Worm (Caenorhabditis elegans) whole organism, early embryonic: Measurements from ENCODE around the gene inf-1.
A peak's percentile ranks its signal among the peaks of the same experiment; 100 is the strongest.

ENCODE experiments used
- B0310.2 ChIP-seq: sonication (generic microtip); optimal IDR thresholded peaks from 2 replicates; lab custom pipeline; 2016; ENCODE audit warnings: mild to moderate bottlenecking, missing genetic modification characterization, missing compliant biosample characterization
- F13C5.2 ChIP-seq: sonication (generic microtip); optimal IDR thresholded peaks from 2 replicates; lab custom pipeline; 2017; ENCODE audit warnings: mild to moderate bottlenecking, missing genetic modification characterization, inconsistent platforms, missing compliant biosample characterization
- aly-1 ChIP-seq: sonication (generic microtip); optimal IDR thresholded peaks from 2 replicates; lab custom pipeline; 2016; ENCODE audit warnings: missing genetic modification characterization, missing compliant biosample characterization
- ama-1 ChIP-seq: fragments of 150-350 bp; optimal IDR thresholded peaks from 2 replicates; lab custom pipeline; 2014
- ceh-13 ChIP-seq: fragments of 200-800 bp; sonication (Bioruptor generic); optimal IDR thresholded peaks from 2 replicates; lab custom pipeline; 2018; ENCODE audit warnings: mild to moderate bottlenecking, missing genetic modification characterization, missing compliant biosample characterization
- ceh-36 ChIP-seq: sonication (generic microtip); optimal IDR thresholded peaks from 2 replicates; lab custom pipeline; 2016; ENCODE audit warnings: missing genetic modification characterization, inconsistent platforms, missing compliant biosample characterization
- ets-7 ChIP-seq: sonication (generic microtip); optimal IDR thresholded peaks from 2 replicates; lab custom pipeline; 2016; ENCODE audit warnings: missing genotype, missing genetic modification characterization, missing compliant biosample characterization
- flt-1 ChIP-seq: fragments of 200-800 bp; sonication (Bioruptor generic); IDR thresholded peaks from 2 replicates; pipeline ENCODE4 v1.3.6; 2022; ENCODE audit warnings: missing genetic modification characterization, missing compliant biosample characterization
- hmbx-1 ChIP-seq: sonication (generic microtip); optimal IDR thresholded peaks from 2 replicates; lab custom pipeline; 2016; ENCODE audit warnings: mild to moderate bottlenecking, missing genetic modification characterization, missing compliant biosample characterization
- hmg-4 ChIP-seq: fragments of 200-800 bp; sonication (Bioruptor generic); optimal IDR thresholded peaks from 2 replicates; lab custom pipeline; 2018; ENCODE audit warnings: mild to moderate bottlenecking, missing genetic modification characterization, missing compliant biosample characterization
- hnd-1 ChIP-seq: sonication (generic microtip); optimal IDR thresholded peaks from 2 replicates; lab custom pipeline; 2016; ENCODE audit warnings: missing genetic modification characterization, missing compliant biosample characterization
- pes-1 ChIP-seq: fragments of 200-800 bp; sonication (Bioruptor generic); IDR thresholded peaks from 2 replicates; pipeline ENCODE4 v1.3.6; 2022; ENCODE audit warnings: missing genetic modification reagents, missing genetic modification characterization, missing compliant biosample characterization
- scrt-1 ChIP-seq: fragments of 200-800 bp; sonication (Bioruptor generic); IDR thresholded peaks from 2 replicates; pipeline ENCODE4 v1.3.6; 2022; ENCODE audit warnings: missing genetic modification characterization, missing compliant biosample characterization
- sea-1 ChIP-seq: fragments of 200-800 bp; sonication (Bioruptor generic); conservative IDR thresholded peaks from 2 replicates; pipeline ENCODE4 v1.3.6; 2022; ENCODE audit warnings: missing genetic modification characterization, missing compliant biosample characterization
- tbx-11 ChIP-seq: fragments of 200-800 bp; sonication (Bioruptor generic); IDR thresholded peaks from 2 replicates; pipeline ENCODE4 v1.3.6; 2022; ENCODE audit warnings: missing genetic modification characterization, missing compliant biosample characterization
- tbx-37 ChIP-seq: fragments of 200-800 bp; sonication (Bioruptor generic); conservative IDR thresholded peaks from 2 replicates; pipeline ENCODE4 v1.3.6; 2022; ENCODE audit warnings: missing genetic modification reagents, missing genetic modification characterization, missing compliant biosample characterization
- tra-4 ChIP-seq: sonication (generic microtip); optimal IDR thresholded peaks from 2 replicates; lab custom pipeline; 2017; ENCODE audit warnings: missing genetic modification characterization, missing compliant biosample characterization

Gene inf-1

DNA sequence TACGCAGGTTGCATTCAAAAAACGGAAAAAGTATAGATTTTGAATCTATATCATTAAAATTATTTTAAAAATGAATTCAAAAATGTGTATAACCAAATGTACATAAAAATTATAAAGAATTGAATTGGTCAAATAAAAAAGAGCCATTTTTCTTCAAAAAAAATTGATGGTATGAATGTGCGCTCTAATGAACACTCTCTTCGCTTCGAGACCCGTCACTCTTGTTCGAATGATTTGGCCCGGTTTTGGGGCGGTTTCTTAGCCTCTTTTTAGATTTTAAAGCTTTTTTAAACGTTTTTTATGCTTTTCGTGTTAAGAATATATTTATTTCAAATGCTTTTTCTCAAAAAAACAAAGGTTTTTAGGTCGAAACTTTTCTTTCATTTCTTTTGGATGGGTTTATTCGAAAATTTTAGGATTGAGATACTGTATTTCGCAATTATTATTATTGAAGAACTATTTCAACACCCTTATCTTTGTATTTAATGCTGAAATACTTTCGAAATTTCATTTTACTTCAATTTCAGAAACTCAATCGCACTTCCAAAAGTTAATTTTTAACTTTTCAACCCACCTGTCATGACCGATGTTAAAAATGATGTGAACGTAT is at the start of gene inf-1:
Gene inf-1 (plus strand): TSS at position 577 of the 610 bp plus-strand sequence.
- TF ChIP-seq pes-1 (GFP tag; lab: Robert Waterston, UW) (no peak), ceh-13 (GFP tag; lab: Kevin White, UChicago) (no peak), tbx-37 (GFP tag; lab: Robert Waterston, UW) (no peak), hmbx-1 (tag; lab: Kevin White, UChicago) (no peak), F13C5.2 (tag; lab: Kevin White, UChicago) (no peak)

DNA sequence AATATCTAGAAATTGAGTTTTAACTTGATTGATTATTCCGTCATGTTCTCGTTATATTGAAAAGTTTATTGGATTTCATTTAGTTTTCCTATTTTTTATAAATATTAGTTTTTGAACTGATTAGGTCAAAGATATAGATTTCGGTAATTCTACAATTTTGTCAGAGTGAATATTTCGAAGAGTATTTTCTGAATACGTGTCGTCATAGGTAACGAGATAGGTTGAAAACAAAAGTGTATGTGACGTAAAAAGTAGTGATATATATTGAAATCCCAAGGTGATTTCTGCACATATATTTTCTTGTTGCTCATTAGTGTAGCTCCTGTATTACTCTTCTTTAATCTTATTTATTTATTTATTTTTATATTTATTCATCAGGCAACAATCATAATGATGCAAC is 49.1 kb upstream of the inf-1 start, which contains the start of gene K04C2.7:
Gene K04C2.7 (plus strand): TSS at position 301 of the 400 bp plus-strand sequence.
- TF ChIP-seq F13C5.2 (tag; lab: Kevin White, UChicago) (no peak), ets-7 (tag; lab: Kevin White, UChicago) (no peak), hnd-1 (tag; lab: Kevin White, UChicago) (no peak), scrt-1 (GFP tag; lab: Robert Waterston, UW) (no peak), ama-1 (lab: Kevin White, UChicago) (no peak), tbx-37 (GFP tag; lab: Robert Waterston, UW) (no peak), sea-1 (GFP tag; lab: Robert Waterston, UW) (no peak), hmbx-1 (tag; lab: Kevin White, UChicago) (no peak), flt-1 (no peak), pes-1 (GFP tag; lab: Robert Waterston, UW) (no peak), ceh-36 (tag; lab: Kevin White, UChicago) (no peak), hmg-4 (no peak), aly-1 (tag; lab: Kevin White, UChicago) (no peak), tbx-11 (GFP tag; lab: Robert Waterston, UW) (no peak), B0310.2 (tag; lab: Kevin White, UChicago) (no peak), tra-4 (tag; lab: Kevin White, UChicago) (no peak), ceh-13 (GFP tag; lab: Kevin White, UChicago) (no peak)

DNA sequence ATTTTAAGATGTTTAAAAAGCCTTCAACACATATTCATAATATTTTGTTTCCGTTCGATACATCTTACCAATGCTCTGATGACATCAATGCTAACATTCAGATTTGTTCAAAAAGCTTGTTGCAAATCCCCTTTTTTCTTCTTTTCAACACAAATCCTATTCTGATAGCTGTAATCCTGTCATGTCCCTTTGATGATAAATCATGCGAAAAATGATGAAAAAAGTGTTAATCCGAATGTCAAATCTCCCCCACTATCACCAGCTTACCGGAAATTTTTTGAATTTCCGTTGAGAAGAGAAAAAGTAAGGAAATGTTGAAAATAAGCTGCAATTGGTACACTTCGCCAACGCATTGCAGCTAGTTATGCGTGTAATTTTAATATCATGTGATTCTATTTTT is 48.2 kb upstream of the inf-1 start:
- TF ChIP-seq B0310.2 (tag; lab: Kevin White, UChicago) (no peak), tbx-11 (GFP tag; lab: Robert Waterston, UW) (no peak), flt-1 (no peak), aly-1 (tag; lab: Kevin White, UChicago) (no peak), hmbx-1 (tag; lab: Kevin White, UChicago) (no peak), sea-1 (GFP tag; lab: Robert Waterston, UW) (no peak), ama-1 (lab: Kevin White, UChicago) (no peak), ceh-13 (GFP tag; lab: Kevin White, UChicago) (no peak), ets-7 (tag; lab: Kevin White, UChicago) (no peak), ceh-36 (tag; lab: Kevin White, UChicago) (no peak), tbx-37 (GFP tag; lab: Robert Waterston, UW) (no peak), F13C5.2 (tag; lab: Kevin White, UChicago) (no peak), scrt-1 (GFP tag; lab: Robert Waterston, UW) (no peak), tra-4 (tag; lab: Kevin White, UChicago) (no peak), hnd-1 (tag; lab: Kevin White, UChicago) (no peak), hmg-4 (no peak), pes-1 (GFP tag; lab: Robert Waterston, UW) (no peak)

DNA sequence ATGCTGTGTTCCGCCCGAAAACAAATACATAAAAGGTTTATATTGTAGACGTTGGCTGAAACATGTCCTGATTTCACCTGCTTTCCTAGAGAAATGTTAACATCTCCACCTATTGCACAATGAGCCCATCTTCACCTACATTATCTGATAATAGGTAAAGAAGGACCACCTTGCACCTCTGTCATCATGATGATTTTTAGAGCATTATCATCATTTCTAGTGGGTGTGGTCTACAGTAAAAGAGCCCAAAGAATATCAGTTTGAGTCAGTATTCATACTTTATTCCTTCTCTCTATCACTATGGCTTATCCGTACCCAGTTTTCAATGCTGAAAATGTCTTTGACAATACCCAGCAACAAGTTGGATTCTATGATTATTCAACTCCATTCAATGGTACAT is 45.7 kb upstream of the inf-1 start, which contains the start of gene med-2:
Gene med-2 (plus strand): TSS at position 301 of the 400 bp plus-strand sequence.
- TF ChIP-seq pes-1 (GFP tag; lab: Robert Waterston, UW): no peak
- TF ChIP-seq tbx-11 (GFP tag; lab: Robert Waterston, UW): no peak
- no peak for TF ChIP-seq flt-1
- TF ChIP-seq ceh-36 (tag; lab: Kevin White, UChicago): no peak
- no peak for TF ChIP-seq tra-4 (tag; lab: Kevin White, UChicago)

DNA sequence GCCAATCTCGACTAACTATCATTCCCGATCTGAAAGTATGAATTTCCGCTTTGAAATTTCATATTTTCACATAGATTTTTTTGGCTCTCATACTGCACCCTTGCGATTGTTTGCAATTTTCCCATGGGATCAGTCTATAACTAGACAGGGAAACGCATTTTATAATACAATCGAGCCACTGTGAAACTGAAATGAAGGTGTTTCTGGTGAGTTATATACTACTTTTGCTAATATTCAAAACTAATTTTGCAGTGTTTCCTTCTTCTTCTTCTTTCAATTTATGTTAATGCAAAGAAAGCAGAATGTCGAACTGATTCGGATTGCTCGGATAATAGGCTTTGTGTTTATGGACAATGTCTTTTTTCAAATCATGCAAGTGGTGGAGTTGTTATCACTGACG is 44.0 kb upstream of the inf-1 start:
- TF ChIP-seq tra-4 (tag; lab: Kevin White, UChicago) (no peak), ceh-13 (GFP tag; lab: Kevin White, UChicago) (no peak), ets-7 (tag; lab: Kevin White, UChicago) (no peak), flt-1 (no peak), B0310.2 (tag; lab: Kevin White, UChicago) (no peak)

DNA sequence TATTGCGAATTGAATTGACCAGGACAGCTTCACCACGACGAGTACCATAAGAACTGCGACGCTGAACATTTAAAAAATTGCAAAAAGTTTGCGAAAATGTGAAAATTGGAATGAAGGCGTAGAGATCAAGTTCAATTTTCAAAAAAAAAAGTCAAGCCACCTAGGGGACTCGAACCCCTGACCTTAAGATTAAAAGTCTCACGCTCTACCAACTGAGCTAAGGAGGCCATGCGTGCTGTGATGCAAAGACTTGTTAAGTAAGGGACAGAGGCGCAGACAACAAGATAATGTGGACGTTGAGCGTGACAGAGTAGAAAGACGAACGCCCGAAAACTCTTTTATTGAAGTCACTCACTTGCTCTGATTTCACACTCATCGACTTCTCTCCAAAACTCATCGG is 42.4 kb upstream of the inf-1 start:
- TF ChIP-seq tbx-37 (GFP tag; lab: Robert Waterston, UW) (peak; percentile 74), pes-1 (GFP tag; lab: Robert Waterston, UW) (peak; percentile 90), ets-7 (tag; lab: Kevin White, UChicago) (peak; percentile 53), B0310.2 (tag; lab: Kevin White, UChicago) (peak; percentile 73), scrt-1 (GFP tag; lab: Robert Waterston, UW) (peak; percentile 86), hnd-1 (tag; lab: Kevin White, UChicago) (peak; percentile 74), hmbx-1 (tag; lab: Kevin White, UChicago) (peak; percentile 10), aly-1 (tag; lab: Kevin White, UChicago) (peak; percentile 82), ama-1 (lab: Kevin White, UChicago) (no peak), sea-1 (GFP tag; lab: Robert Waterston, UW) (peak; percentile 84), F13C5.2 (tag; lab: Kevin White, UChicago) (peak; percentile 87), tra-4 (tag; lab: Kevin White, UChicago) (no peak), flt-1 (peak; percentile 87), hmg-4 (peak; percentile 84), ceh-36 (tag; lab: Kevin White, UChicago) (peak; percentile 81), ceh-13 (GFP tag; lab: Kevin White, UChicago) (peak; percentile 67), tbx-11 (GFP tag; lab: Robert Waterston, UW) (peak; percentile 81)

DNA sequence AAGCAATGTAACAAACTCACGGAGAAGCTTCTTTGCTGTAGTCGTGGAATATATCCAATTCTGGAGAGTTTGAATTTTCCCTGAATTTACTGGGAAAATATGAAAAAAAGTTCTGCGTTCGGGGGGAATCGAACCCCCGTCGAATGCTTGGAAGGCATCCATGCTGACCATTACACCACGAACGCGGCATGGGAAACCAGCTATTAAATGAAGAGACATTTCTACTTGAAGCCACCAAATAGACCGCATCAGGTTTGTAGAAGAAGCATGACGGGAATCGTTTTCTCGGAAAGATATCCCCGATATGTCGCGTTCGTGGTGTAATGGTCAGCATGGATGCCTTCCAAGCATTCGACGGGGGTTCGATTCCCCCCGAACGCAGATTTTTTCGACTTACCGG is 41.4 kb upstream of the inf-1 start:
- TF ChIP-seq hnd-1 (tag; lab: Kevin White, UChicago): no peak
- peak; percentile 55; the same call in 1 of the 2 replicates for TF ChIP-seq scrt-1 (GFP tag; lab: Robert Waterston, UW)
- TF ChIP-seq tra-4 (tag; lab: Kevin White, UChicago): no peak
- peak; percentile 58; the same call in 1 of the 2 replicates for TF ChIP-seq sea-1 (GFP tag; lab: Robert Waterston, UW)
- TF ChIP-seq B0310.2 (tag; lab: Kevin White, UChicago): no peak
- TF ChIP-seq F13C5.2 (tag; lab: Kevin White, UChicago): no peak
- TF ChIP-seq aly-1 (tag; lab: Kevin White, UChicago): no peak
- peak; percentile 36; the same call in 1 of the 2 replicates for TF ChIP-seq tbx-37 (GFP tag; lab: Robert Waterston, UW)
- no peak for TF ChIP-seq ceh-36 (tag; lab: Kevin White, UChicago)
- TF ChIP-seq hmbx-1 (tag; lab: Kevin White, UChicago): no peak
- no peak for TF ChIP-seq ets-7 (tag; lab: Kevin White, UChicago)
- 0 out of 2 replicates have a peak, but pooled peaks have one; percentile 49 for TF ChIP-seq tbx-11 (GFP tag; lab: Robert Waterston, UW)
- no peak for TF ChIP-seq ceh-13 (GFP tag; lab: Kevin White, UChicago)
- TF ChIP-seq flt-1: 0 out of 2 replicates have a peak, but pooled peaks have one; percentile 28
- TF ChIP-seq pes-1 (GFP tag; lab: Robert Waterston, UW): peak; percentile 43; the same call in 1 of the 2 replicates
- no peak for TF ChIP-seq ama-1 (lab: Kevin White, UChicago)
- TF ChIP-seq hmg-4: no peak
